Fruit fly (Drosophila melanogaster) whole organism, embryonic: ENCODE results near the gene CG5103.

Source experiments
- CG10274 ChIP-seq: fragments of 200-800 bp; sonication (Bioruptor generic); optimal IDR thresholded peaks from 3 replicates; lab custom pipeline; 2017; ENCODE audit warnings: missing biosample characterization, mild to moderate bottlenecking, missing genetic modification characterization
- CG10654 ChIP-seq: fragments of 200-800 bp; sonication (Bioruptor generic); optimal IDR thresholded peaks from 2 replicates; lab custom pipeline; 2016; ENCODE audit warnings: missing biosample characterization, missing genetic modification characterization
- CG11695 ChIP-seq: fragments of 200-800 bp; sonication (Bioruptor generic); IDR thresholded peaks from 3 replicates; pipeline ENCODE4 v1.3.6; 2022; ENCODE audit warnings: missing biosample characterization, missing genetic modification characterization
- CG11723 ChIP-seq: fragments of 200-800 bp; sonication (Bioruptor generic); optimal IDR thresholded peaks from 2 replicates; lab custom pipeline; 2017; ENCODE audit warnings: missing biosample characterization, mild to moderate bottlenecking, missing genetic modification characterization
- CG12942 ChIP-seq: fragments of 200-800 bp; sonication (Bioruptor generic); optimal IDR thresholded peaks from 3 replicates; lab custom pipeline; 2016; ENCODE audit warnings: missing biosample characterization, missing genetic modification characterization
- CG18476 ChIP-seq: fragments of 200-800 bp; sonication (Bioruptor generic); optimal IDR thresholded peaks from 2 replicates; lab custom pipeline; 2016; ENCODE audit warnings: missing biosample characterization, mild to moderate bottlenecking, missing genetic modification characterization
- CG18764 ChIP-seq: fragments of 200-800 bp; sonication (Bioruptor generic); optimal IDR thresholded peaks from 3 replicates; lab custom pipeline; 2016; ENCODE audit warnings: missing biosample characterization, missing genetic modification characterization
- CG31441 ChIP-seq: fragments of 200-800 bp; sonication (Bioruptor generic); IDR thresholded peaks from 2 replicates; pipeline ENCODE4 v1.3.6; 2022; ENCODE audit warnings: missing biosample characterization, missing genetic modification characterization
- CG33557 ChIP-seq: fragments of 200-800 bp; sonication (Bioruptor generic); optimal IDR thresholded peaks from 2 replicates; lab custom pipeline; 2019; ENCODE audit warnings: missing biosample characterization, mild to moderate bottlenecking, missing genetic modification characterization, moderate library complexity
- CG3407 ChIP-seq: fragments of 200-800 bp; sonication (Bioruptor generic); optimal IDR thresholded peaks from 2 replicates; lab custom pipeline; 2018; ENCODE audit warnings: missing biosample characterization, mild to moderate bottlenecking, missing genetic modification characterization
- CG4404 ChIP-seq: fragments of 200-800 bp; sonication (Bioruptor generic); IDR thresholded peaks from 2 replicates; pipeline ENCODE4 v1.3.6; 2022; ENCODE audit warnings: missing biosample characterization, missing genetic modification characterization
- CG7745 ChIP-seq: fragments of 200-800 bp; sonication (Bioruptor generic); optimal IDR thresholded peaks from 2 replicates; lab custom pipeline; 2018; ENCODE audit warnings: missing biosample characterization, mild to moderate bottlenecking, missing genetic modification characterization, moderate library complexity
- CG7928 ChIP-seq: fragments of 200-800 bp; sonication (Bioruptor generic); optimal IDR thresholded peaks from 2 replicates; lab custom pipeline; 2017; ENCODE audit warnings: missing biosample characterization, mild to moderate bottlenecking, missing genetic modification characterization
- CG8359 ChIP-seq: fragments of 200-800 bp; sonication (Bioruptor generic); optimal IDR thresholded peaks from 2 replicates; lab custom pipeline; 2017; ENCODE audit warnings: missing biosample characterization, mild to moderate bottlenecking, missing genetic modification characterization, borderline replicate concordance
- CG9609 ChIP-seq: fragments of 200-800 bp; sonication (Bioruptor generic); optimal IDR thresholded peaks from 3 replicates; lab custom pipeline; 2016; ENCODE audit warnings: missing biosample characterization, missing genetic modification characterization
- Dad ChIP-seq: fragments of 200-800 bp; sonication (Bioruptor generic); optimal IDR thresholded peaks from 3 replicates; lab custom pipeline; 2016; ENCODE audit warnings: missing biosample characterization, missing genetic modification characterization
- Deaf1 ChIP-seq: fragments of 200-800 bp; optimal IDR thresholded peaks from 3 replicates; lab custom pipeline; 2019; ENCODE audit warnings: missing biosample characterization, mild to moderate bottlenecking, missing genetic modification characterization, moderate library complexity
- Dip2 ChIP-seq: fragments of 200-800 bp; sonication (Bioruptor generic); IDR thresholded peaks from 2 replicates; pipeline ENCODE4 v1.3.6; 2022; ENCODE audit warnings: missing biosample characterization, missing genetic modification characterization
- Doc2 ChIP-seq: fragments of 200-800 bp; sonication (Bioruptor generic); IDR thresholded peaks from 2 replicates; pipeline ENCODE4 v1.3.6; 2022; ENCODE audit warnings: missing biosample characterization, missing genetic modification characterization
- Drgx ChIP-seq: fragments of 200-800 bp; sonication (Bioruptor generic); IDR thresholded peaks from 2 replicates; pipeline ENCODE4 v1.3.6; 2022; ENCODE audit warnings: missing biosample characterization, missing genetic modification characterization
- Gug ChIP-seq: fragments of 200-800 bp; sonication (Bioruptor generic); IDR thresholded peaks from 4 replicates; pipeline ENCODE4 v1.3.6; 2022; ENCODE audit warnings: missing biosample characterization, missing genetic modification characterization
- HLH3B ChIP-seq: fragments of 200-800 bp; sonication (Bioruptor generic); IDR thresholded peaks from 2 replicates; pipeline ENCODE4 v1.3.6; 2022; ENCODE audit warnings: missing biosample characterization, missing genetic modification characterization
- Hand ChIP-seq: fragments of 200-800 bp; sonication (Bioruptor generic); optimal IDR thresholded peaks from 2 replicates; lab custom pipeline; 2017; ENCODE audit warnings: mild to moderate bottlenecking, missing biosample characterization, missing genetic modification reagents, missing genetic modification characterization
- Hmr ChIP-seq: fragments of 200-800 bp; sonication (Bioruptor generic); optimal IDR thresholded peaks from 3 replicates; lab custom pipeline; 2017; ENCODE audit warnings: mild to moderate bottlenecking, missing biosample characterization, missing genetic modification reagents, missing genetic modification characterization
- Max ChIP-seq: fragments of 200-800 bp; sonication (Bioruptor generic); optimal IDR thresholded peaks from 2 replicates; lab custom pipeline; 2016; ENCODE audit warnings: missing biosample characterization, mild to moderate bottlenecking, missing genetic modification characterization
- NC2α ChIP-seq: fragments of 200-800 bp; sonication (Bioruptor generic); optimal IDR thresholded peaks from 2 replicates; lab custom pipeline; 2016; ENCODE audit warnings: missing biosample characterization, missing genetic modification characterization
- NC2β ChIP-seq: fragments of 200-800 bp; sonication (Bioruptor generic); optimal IDR thresholded peaks from 2 replicates; lab custom pipeline; 2016; ENCODE audit warnings: missing biosample characterization, missing genetic modification characterization
- Nf-YB ChIP-seq: fragments of 200-800 bp; sonication (Bioruptor generic); optimal IDR thresholded peaks from 3 replicates; lab custom pipeline; 2019; ENCODE audit warnings: missing biosample characterization, mild to moderate bottlenecking, missing genetic modification characterization, moderate library complexity
- PHDP ChIP-seq: fragments of 200-800 bp; sonication (Bioruptor generic); optimal IDR thresholded peaks from 3 replicates; lab custom pipeline; 2018; ENCODE audit warnings: missing biosample characterization, mild to moderate bottlenecking, missing genetic modification characterization, moderate library complexity
- Rx ChIP-seq: fragments of 200-800 bp; sonication (Bioruptor generic); IDR thresholded peaks from 2 replicates; pipeline ENCODE4 v1.3.6; 2022; ENCODE audit warnings: missing biosample characterization, missing genetic modification characterization
- Taf1 ChIP-seq: fragments of 200-800 bp; sonication (Bioruptor generic); IDR thresholded peaks from 2 replicates; pipeline ENCODE4 v1.3.6; 2022; ENCODE audit warnings: missing biosample characterization, missing genetic modification characterization
- Usf ChIP-seq: fragments of 200-800 bp; sonication (Bioruptor generic); optimal IDR thresholded peaks from 2 replicates; lab custom pipeline; 2017; ENCODE audit warnings: missing genotype, missing biosample characterization, missing genetic modification characterization
- ase ChIP-seq: fragments of 200-800 bp; sonication (Bioruptor generic); IDR thresholded peaks from 3 replicates; pipeline ENCODE4 v1.3.6; 2022; ENCODE audit warnings: missing biosample characterization, missing genetic modification characterization
- ato ChIP-seq: fragments of 200-800 bp; sonication (Bioruptor generic); IDR thresholded peaks from 2 replicates; pipeline ENCODE4 v1.3.6; 2022; ENCODE audit warnings: missing biosample characterization, missing genetic modification characterization; ENCODE audit not compliant: partially characterized antibody
- dpn ChIP-seq, 2 experiments: fragments of 200-800 bp; sonication (Bioruptor generic); optimal IDR thresholded peaks; 3 replicates each; lab custom pipeline; 2016; ENCODE audit warnings: missing biosample characterization in 2 of 2, missing genetic modification characterization in 2 of 2
- dysf ChIP-seq: fragments of 200-800 bp; sonication (Bioruptor generic); IDR thresholded peaks from 3 replicates; pipeline ENCODE4 v1.3.6; 2022; ENCODE audit warnings: missing biosample characterization, missing genetic modification characterization
- en ChIP-seq: fragments of 200-800 bp; sonication (Bioruptor generic); optimal IDR thresholded peaks from 2 replicates; lab custom pipeline; 2016; ENCODE audit warnings: missing biosample characterization, missing genetic modification characterization
- gro ChIP-seq: fragments of 200-800 bp; sonication (Bioruptor generic); optimal IDR thresholded peaks from 2 replicates; lab custom pipeline; 2016; ENCODE audit warnings: missing biosample characterization, missing genetic modification characterization
- gt ChIP-seq: fragments of 200-800 bp; sonication (Bioruptor generic); IDR thresholded peaks from 2 replicates; pipeline ENCODE4 v1.3.6; 2022; ENCODE audit warnings: missing biosample characterization, missing genetic modification characterization
- jing ChIP-seq: fragments of 200-800 bp; sonication (Bioruptor generic); optimal IDR thresholded peaks from 2 replicates; lab custom pipeline; 2018; ENCODE audit warnings: missing biosample characterization, mild to moderate bottlenecking, missing genetic modification characterization
- klu ChIP-seq: fragments of 200-800 bp; sonication (Bioruptor generic); IDR thresholded peaks from 2 replicates; pipeline ENCODE4 v1.3.6; 2022; ENCODE audit warnings: missing biosample characterization, missing genetic modification characterization
- psq ChIP-seq: fragments of 200-800 bp; sonication (Bioruptor generic); optimal IDR thresholded peaks from 2 replicates; lab custom pipeline; 2017; ENCODE audit warnings: missing biosample characterization, missing genetic modification characterization
- pum ChIP-seq: fragments of 200-800 bp; sonication (Bioruptor generic); optimal IDR thresholded peaks from 2 replicates; lab custom pipeline; 2016; ENCODE audit warnings: missing biosample characterization, missing genetic modification characterization
- sc ChIP-seq, 3 experiments: fragments of >200 bp in 2 of 3; fragments of 200-800 bp in 1 of 3; sonication (Bioruptor generic) in 1 of 3; optimal IDR thresholded peaks; 2 replicates in 2 of 3; 3 replicates in 1 of 3; lab custom pipeline; 2017; ENCODE audit warnings: mild to moderate bottlenecking in 1 of 3, missing biosample characterization in 1 of 3, missing genetic modification characterization in 1 of 3, missing genetic modification reagents in 1 of 3
- sens-2 ChIP-seq: fragments of 200-800 bp; sonication (Bioruptor generic); IDR thresholded peaks from 2 replicates; pipeline ENCODE4 v1.3.6; 2022; ENCODE audit warnings: missing biosample characterization, missing genetic modification characterization
- so ChIP-seq: fragments of 200-800 bp; sonication (Bioruptor generic); IDR thresholded peaks from 3 replicates; pipeline ENCODE4 v1.3.6; 2022; ENCODE audit warnings: missing biosample characterization, missing genetic modification characterization
- sob ChIP-seq: fragments of 200-800 bp; sonication (Bioruptor generic); IDR thresholded peaks from 2 replicates; pipeline ENCODE4 v1.3.6; 2022; ENCODE audit warnings: missing biosample characterization, missing genetic modification characterization
- sr ChIP-seq: fragments of 200-800 bp; sonication (Bioruptor generic); IDR thresholded peaks from 3 replicates; pipeline ENCODE4 v1.3.6; 2022; ENCODE audit warnings: missing biosample characterization, missing genetic modification characterization
- tgo ChIP-seq: fragments of 200-800 bp; sonication (Bioruptor generic); IDR thresholded peaks from 3 replicates; pipeline ENCODE4 v1.3.6; 2022; ENCODE audit warnings: missing biosample characterization, missing genetic modification characterization
- vvl ChIP-seq: fragments of 200-800 bp; sonication (Bioruptor generic); IDR thresholded peaks from 2 replicates; pipeline ENCODE4 v1.3.6; 2022; ENCODE audit warnings: missing biosample characterization, missing genetic modification characterization
- zen ChIP-seq: fragments of 200-800 bp; sonication (Bioruptor generic); optimal IDR thresholded peaks from 3 replicates; lab custom pipeline; 2018; ENCODE audit warnings: missing biosample characterization, mild to moderate bottlenecking, missing genetic modification characterization, moderate library complexity

The CG5103 gene

dm6 chr3L:18250652-18251051 lies 43.4 kb downstream of the CG5103 start (continued):
- TF ChIP-seq NC2α, result no peak
- no peak for TF ChIP-seq klu (GFP tag; lab: Robert Waterston, UW)
- TF ChIP-seq ato (GFP tag; lab: Robert Waterston, UW), result no peak
- TF ChIP-seq sr (GFP tag; lab: Robert Waterston, UW), result no peak
- no peak for TF ChIP-seq CG10274 (GFP tag; lab: Kevin White, UChicago)
- TF ChIP-seq CG7745, result peak; percentile 17
- no peak for TF ChIP-seq en (GFP tag; lab: Kevin White, UChicago)
- TF ChIP-seq NC2β (GFP tag; lab: Kevin White, UChicago), result no peak
- peak; percentile 59 for TF ChIP-seq zen (tag; lab: Kevin White, UChicago)
- TF ChIP-seq Gug (GFP tag; lab: Robert Waterston, UW), result peak; percentile 36; the same call in 2 of the 4 replicates
- peak; percentile 44; the same call in 1 of the 3 replicates for TF ChIP-seq tgo (GFP tag; lab: Robert Waterston, UW)
- no peak for TF ChIP-seq CG8359
- peak; percentile 72 for TF ChIP-seq CG31441
- TF ChIP-seq CG11723 (GFP tag; lab: Kevin White, UChicago), result peak; percentile 17
- TF ChIP-seq Drgx (GFP tag; lab: Robert Waterston, UW), result peak; percentile 32; the same call in 1 of the 2 replicates
- no peak for TF ChIP-seq CG9609 (GFP tag; lab: Kevin White, UChicago)
- TF ChIP-seq CG11695 (GFP tag; lab: Robert Waterston, UW), result peak; percentile 46; the same call in 1 of the 3 replicates
- no peak; the same call in 1 of the 2 replicates for TF ChIP-seq gt (GFP tag; lab: Robert Waterston, UW)
- peak; percentile 5 for TF ChIP-seq CG18764
- no peak for TF ChIP-seq Taf1
- peak; percentile 63; the same call in 1 of the 3 replicates for TF ChIP-seq so
- TF ChIP-seq Nf-YB (GFP tag; lab: Kevin White, UChicago), result peak; percentile 31
- TF ChIP-seq dysf, result peak; percentile 58; the same call in 1 of the 3 replicates
- TF ChIP-seq CG3407 (GFP tag; lab: Kevin White, UChicago), result peak; percentile 18
- TF ChIP-seq Rx, result peak; percentile 62
- TF ChIP-seq CG12942 (GFP tag; lab: Kevin White, UChicago), result no peak
- no peak for TF ChIP-seq Dad (GFP tag; lab: Kevin White, UChicago)
- TF ChIP-seq sc (optimal IDR thresholded peaks at IDR 0.05; lab: Kevin White, UChicago), result no peak
- TF ChIP-seq sc (GFP tag; optimal IDR thresholded peaks at IDR 0.05; lab: Kevin White, UChicago), result peak; percentile 60
- TF ChIP-seq pum (GFP tag; lab: Kevin White, UChicago), result no peak
- TF ChIP-seq vvl (GFP tag; lab: Robert Waterston, UW), result peak; percentile 85
- TF ChIP-seq CG10654, result peak; percentile 19
- TF ChIP-seq Hmr (GFP tag; lab: Kevin White, UChicago), result no peak
- TF ChIP-seq PHDP (tag; lab: Kevin White, UChicago), result peak; percentile 63
- TF ChIP-seq sob (GFP tag; lab: Robert Waterston, UW), result no peak; the same call in 1 of the 2 replicates
- TF ChIP-seq sens-2 (GFP tag; lab: Robert Waterston, UW), result 0 out of 2 replicates have a peak, but pooled peaks have one; percentile 29
- TF ChIP-seq CG7928 (GFP tag; lab: Kevin White, UChicago), result no peak
- TF ChIP-seq Doc2 (GFP tag; lab: Robert Waterston, UW), result no peak
- no peak for TF ChIP-seq Deaf1 (tag; lab: Kevin White, UChicago)
- TF ChIP-seq Hand, result no peak
- TF ChIP-seq ase (GFP tag; lab: Robert Waterston, UW), result 0 out of 3 replicates have a peak, but pooled peaks have one; percentile 8
- TF ChIP-seq jing, result peak; percentile 34
- TF ChIP-seq CG4404 (GFP tag; lab: Robert Waterston, UW), result peak; percentile 78
- no peak for TF ChIP-seq gro (GFP tag; lab: Kevin White, UChicago)
- TF ChIP-seq Usf (GFP tag; lab: Kevin White, UChicago), result peak; percentile 25
- peak; percentile 7 for TF ChIP-seq Max (GFP tag; lab: Kevin White, UChicago)
- TF ChIP-seq CG33557, result peak; percentile 77
- TF ChIP-seq CG18476 (GFP tag; lab: Kevin White, UChicago), result peak; percentile 17
- TF ChIP-seq psq (GFP tag; lab: Kevin White, UChicago), result peak; percentile 10
- TF ChIP-seq dpn (GFP tag; optimal IDR thresholded peaks at IDR 0.05; lab: Kevin White, UChicago), result peak in 1 of 2 experiments; percentile 41
- TF ChIP-seq Dip2, result no peak
- TF ChIP-seq HLH3B (GFP tag; lab: Robert Waterston, UW), result peak; percentile 58; the same call in 1 of the 2 replicates
